Fruit fly (Drosophila melanogaster): ENCODE measurements around the gene Ada2b.

The Ada2b gene

DNA sequence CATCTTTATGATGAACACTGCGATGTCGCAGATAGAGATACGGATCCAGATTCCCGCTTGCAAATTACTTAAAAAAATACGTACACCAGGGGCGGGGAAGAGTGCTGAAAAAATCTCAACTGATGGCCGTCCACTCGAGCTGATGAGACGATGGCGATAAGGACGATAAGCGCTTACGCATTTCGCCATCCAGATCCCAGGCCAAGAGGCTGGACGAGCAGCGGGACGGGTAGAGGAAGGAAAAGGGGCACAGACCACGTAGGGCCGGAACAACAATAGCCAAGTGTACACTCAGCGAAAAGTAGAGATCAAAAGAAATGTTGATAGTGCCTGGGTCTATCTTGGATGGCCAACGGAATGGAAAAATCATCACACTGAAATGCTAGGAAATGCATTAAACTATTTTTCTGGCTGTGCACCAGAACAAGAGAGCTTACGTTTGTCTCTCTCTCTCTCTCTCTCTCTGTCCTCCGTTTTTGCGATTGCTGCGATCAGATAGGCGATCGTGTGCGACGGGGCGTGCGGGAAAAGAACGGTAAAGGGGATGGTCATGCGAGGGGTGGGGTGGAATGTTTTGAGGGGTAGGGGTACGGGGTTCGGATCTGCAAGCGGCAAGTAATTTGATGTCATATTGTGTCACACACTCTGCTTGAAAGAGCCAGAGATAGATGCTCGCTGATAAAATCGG is 52.7 kb downstream of the Ada2b start (continued):
- TF ChIP-seq CG3281 (GFP tag; optimal IDR thresholded peaks at IDR 0.05) = no peak
- TF ChIP-seq sens (GFP tag) = peak; percentile 75
- no peak for TF ChIP-seq CG17385 (GFP tag; optimal IDR thresholded peaks at IDR 0.05)
- no peak for TF ChIP-seq fd102C (GFP tag; optimal IDR thresholded peaks at IDR 0.05)
- no peak for TF ChIP-seq exex (tag; optimal IDR thresholded peaks at IDR 0.05)
- TF ChIP-seq lbe (GFP tag; optimal IDR thresholded peaks at IDR 0.05) = no peak
- TF ChIP-seq CG8944 (GFP tag; optimal IDR thresholded peaks at IDR 0.05) = no peak
- peak; percentile 73 for TF ChIP-seq Nf-YC (tag; optimal IDR thresholded peaks at IDR 0.05)
- TF ChIP-seq Kr (GFP tag; optimal IDR thresholded peaks at IDR 0.05) = no peak
- no peak for TF ChIP-seq YL-1 (GFP tag; optimal IDR thresholded peaks at IDR 0.05)
- no peak for TF ChIP-seq gsb (GFP tag; IDR thresholded peaks at IDR 0.05)
- no peak for TF ChIP-seq CG12299 (tag; optimal IDR thresholded peaks at IDR 0.05)
- TF ChIP-seq Camta (GFP tag; optimal IDR thresholded peaks at IDR 0.05) = no peak
- no peak for TF ChIP-seq insv (GFP tag; optimal IDR thresholded peaks at IDR 0.05)
- no peak for TF ChIP-seq gcm (GFP tag; optimal IDR thresholded peaks at IDR 0.05)
- TF ChIP-seq prd (optimal IDR thresholded peaks at IDR 0.05) = no peak
- TF ChIP-seq prd (GFP tag; IDR thresholded peaks at IDR 0.05) = peak; percentile 61; the same call in 2 of the 3 replicates
- 0 out of 2 replicates have a peak, but pooled peaks have one; percentile 27 for TF ChIP-seq CG4360 (GFP tag; IDR thresholded peaks at IDR 0.05)
- peak; percentile 18 for TF ChIP-seq pros (GFP tag; optimal IDR thresholded peaks at IDR 0.05)
- no peak for TF ChIP-seq knrl (GFP tag; IDR thresholded peaks at IDR 0.05; ENCODE audit: partially characterized antibody)
- no peak for TF ChIP-seq MESR4 (GFP tag; optimal IDR thresholded peaks at IDR 0.05)
- no peak for TF ChIP-seq trem (tag; optimal IDR thresholded peaks at IDR 0.05)
- no peak for TF ChIP-seq ato (GFP tag; IDR thresholded peaks at IDR 0.05; ENCODE audit: partially characterized antibody)
- TF ChIP-seq gcm2 (GFP tag; optimal IDR thresholded peaks at IDR 0.05) = no peak
- peak; percentile 40 for TF ChIP-seq Jarid2 (GFP tag; optimal IDR thresholded peaks at IDR 0.05)
- no peak for TF ChIP-seq CG14710 (tag; optimal IDR thresholded peaks at IDR 0.05)
- TF ChIP-seq Aef1 (GFP tag; IDR thresholded peaks at IDR 0.05) = no peak
- 0 out of 2 replicates have a peak, but pooled peaks have one; percentile 30 for TF ChIP-seq CG10321 (GFP tag; IDR thresholded peaks at IDR 0.05)
- no peak for TF ChIP-seq fu2 (GFP tag; optimal IDR thresholded peaks at IDR 0.05)
- TF ChIP-seq wor (GFP tag; IDR thresholded peaks at IDR 0.05) = no peak
- no peak for TF ChIP-seq CG9727 (GFP tag; optimal IDR thresholded peaks at IDR 0.05)
- TF ChIP-seq CG9797 (GFP tag; optimal IDR thresholded peaks at IDR 0.05) = no peak
- TF ChIP-seq amos (GFP tag; IDR thresholded peaks at IDR 0.05; ENCODE audit: partially characterized antibody) = no peak
- no peak for TF ChIP-seq CG14050 (GFP tag; IDR thresholded peaks at IDR 0.05)
- TF ChIP-seq CG2875 (GFP tag; optimal IDR thresholded peaks at IDR 0.05) = no peak
- no peak for TF ChIP-seq Fer2 (tag; optimal IDR thresholded peaks at IDR 0.05)
- no peak for TF ChIP-seq Dip3 (GFP tag; optimal IDR thresholded peaks at IDR 0.05)
- no peak for TF ChIP-seq Neu2 (GFP tag; optimal IDR thresholded peaks at IDR 0.05; ENCODE audit: borderline replicate concordance)
- no peak for TF ChIP-seq fru (optimal IDR thresholded peaks at IDR 0.05)

Measured in whole organism, embryonic.